Fruit fly (Drosophila melanogaster): ENCODE results near the gene CG2116.

Gene CG2116

DNA sequence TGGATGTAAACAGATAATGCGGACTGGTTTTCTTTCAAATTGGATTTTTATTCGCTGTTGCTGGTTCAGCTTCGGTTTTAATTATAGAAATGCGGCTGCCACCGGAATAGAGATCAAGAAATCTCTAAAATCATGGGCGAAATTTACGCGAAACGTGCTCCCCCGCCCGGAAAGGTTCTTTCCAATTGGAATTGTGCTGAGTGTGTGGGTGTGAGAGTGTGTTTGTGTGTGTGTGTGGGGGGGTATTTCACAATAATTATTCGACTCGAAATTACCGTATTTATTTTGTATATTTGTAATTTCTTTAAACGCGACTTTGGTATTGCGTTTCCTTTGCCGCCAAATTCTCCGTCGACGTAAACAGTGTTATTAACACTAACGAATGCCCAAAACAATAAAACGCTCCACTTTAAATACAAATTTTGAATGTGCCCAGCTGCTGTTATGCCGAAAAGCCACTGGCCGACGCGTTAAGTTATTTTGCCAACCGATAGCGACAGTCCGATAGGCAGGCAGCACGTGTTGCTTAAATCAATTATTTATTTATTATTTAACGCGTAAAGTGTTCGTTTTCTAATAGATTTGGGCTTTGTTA is 13.8 kb upstream of the CG2116 start, which contains the start of gene Gclc (continued):
- TF ChIP-seq otp (GFP tag; IDR thresholded peaks at IDR 0.05) (no peak), Eip74EF (GFP tag; optimal IDR thresholded peaks at IDR 0.05) (peak in 1 of 2 experiments; percentile 1), en (GFP tag; optimal IDR thresholded peaks at IDR 0.05) (no peak), cas (GFP tag; IDR thresholded peaks at IDR 0.05) (no peak), CG15601 (tag; optimal IDR thresholded peaks at IDR 0.05) (no peak), ase (GFP tag; IDR thresholded peaks at IDR 0.05) (no peak), Dip2 (GFP tag; IDR thresholded peaks at IDR 0.05) (no peak), ab (GFP tag; optimal IDR thresholded peaks at IDR 0.05) (no peak), Hr3 (GFP tag; optimal IDR thresholded peaks at IDR 0.05) (no peak), E2f1 (GFP tag; IDR thresholded peaks at IDR 0.05) (no peak), org-1 (GFP tag; optimal IDR thresholded peaks at IDR 0.05) (no peak), mirr (GFP tag; optimal IDR thresholded peaks at IDR 0.05) (no peak), slp2 (GFP tag; optimal IDR thresholded peaks at IDR 0.05) (no peak), gsb (GFP tag; IDR thresholded peaks at IDR 0.05) (no peak), wdn (GFP tag; IDR thresholded peaks at IDR 0.05) (no peak), CG12744 (GFP tag; optimal IDR thresholded peaks at IDR 0.05) (no peak), lov (optimal IDR thresholded peaks at IDR 0.05) (no peak), lov (GFP tag; IDR thresholded peaks at IDR 0.05) (no peak), CG8478 (optimal IDR thresholded peaks at IDR 0.05) (no peak), chinmo (GFP tag; IDR thresholded peaks at IDR 0.05; ENCODE audit: partially characterized antibody) (0 out of 4 replicates have a peak, but pooled peaks have one; percentile 22), knrl (GFP tag; IDR thresholded peaks at IDR 0.05; ENCODE audit: partially characterized antibody) (peak; percentile 45; the same call in 2 of the 3 replicates), zfh2 (GFP tag; optimal IDR thresholded peaks at IDR 0.05) (no peak), gt (GFP tag; IDR thresholded peaks at IDR 0.05) (no peak), grn (GFP tag; optimal IDR thresholded peaks at IDR 0.05) (no peak), vnd (GFP tag; IDR thresholded peaks at IDR 0.05; ENCODE audit: partially characterized antibody) (no peak), sob (GFP tag; IDR thresholded peaks at IDR 0.05) (no peak; the same call in 1 of the 2 replicates), D19A (tag; optimal IDR thresholded peaks at IDR 0.05) (no peak), odd (GFP tag; optimal IDR thresholded peaks at IDR 0.05) (peak; percentile 15), bcd (GFP tag; optimal IDR thresholded peaks at IDR 0.05) (no peak), cg (GFP tag; optimal IDR thresholded peaks at IDR 0.05) (peak; percentile 75), tna (GFP tag; IDR thresholded peaks at IDR 0.05; ENCODE audit: partially characterized antibody) (no peak), YL-1 (GFP tag; optimal IDR thresholded peaks at IDR 0.05) (no peak), da (GFP tag; optimal IDR thresholded peaks at IDR 0.05) (no peak), CG11085 (GFP tag; IDR thresholded peaks at IDR 0.05) (no peak), CG11504 (tag; optimal IDR thresholded peaks at IDR 0.05) (no peak), row (GFP tag; IDR thresholded peaks at IDR 0.05) (peak; percentile 25; the same call in 1 of the 3 replicates), peb (GFP tag; IDR thresholded peaks at IDR 0.05) (no peak), gce (GFP tag; IDR thresholded peaks at IDR 0.05) (no peak), Xbp1 (GFP tag; optimal IDR thresholded peaks at IDR 0.05) (no peak)

- TF ChIP-seq Stat92E (GFP tag; optimal IDR thresholded peaks at IDR 0.05) (no peak), tgo (GFP tag; IDR thresholded peaks at IDR 0.05) (no peak), Hmr (GFP tag; optimal IDR thresholded peaks at IDR 0.05) (no peak), Ssrp (tag; optimal IDR thresholded peaks at IDR 0.05) (no peak), bab2 (GFP tag; optimal IDR thresholded peaks at IDR 0.05) (no peak), ATbp (GFP tag; optimal IDR thresholded peaks at IDR 0.05) (no peak), h (optimal IDR thresholded peaks at IDR 0.05) (no peak), Dll (GFP tag; IDR thresholded peaks at IDR 0.05; ENCODE audit: partially characterized antibody) (no peak; the same call in 3 of the 4 replicates), CG15601 (tag; optimal IDR thresholded peaks at IDR 0.05) (no peak), jumu (GFP tag; optimal IDR thresholded peaks at IDR 0.05) (no peak), ci (GFP tag; IDR thresholded peaks at IDR 0.05) (no peak), CG8359 (GFP tag; optimal IDR thresholded peaks at IDR 0.05; ENCODE audit: borderline replicate concordance) (no peak), toy (GFP tag; IDR thresholded peaks at IDR 0.05) (no peak), Vsx1 (GFP tag; optimal IDR thresholded peaks at IDR 0.05) (no peak), zf30C (GFP tag; optimal IDR thresholded peaks at IDR 0.05) (no peak), CG12071 (GFP tag; optimal IDR thresholded peaks at IDR 0.05) (no peak)
Observed at dm6 chrX:8116813-8117212, 12.8 kb upstream of the CG2116 start, which contains the start of gene CG1575. TSS of gene CG1575 (plus strand) at chrX:8117012.
